Worm (Caenorhabditis elegans) whole organism, mixed stage, embryonic: ENCODE data around the gene K10C8.4.

Source experiments
- M03D4.4 ChIP-seq: sonication (generic microtip); optimal IDR thresholded peaks from 2 replicates; lab custom pipeline; 2017; ENCODE audit warnings: mild to moderate bottlenecking, missing genetic modification characterization, missing compliant biosample characterization
- bed-3 ChIP-seq: fragments of 200-800 bp; sonication (Bioruptor generic); optimal IDR thresholded peaks from 3 replicates; lab custom pipeline; 2018; ENCODE audit warnings: mild to moderate bottlenecking, missing genetic modification characterization, moderate library complexity, missing compliant biosample characterization
- ceh-39 ChIP-seq: fragments of 150-350 bp; optimal IDR thresholded peaks from 2 replicates; lab custom pipeline; 2014; ENCODE audit warnings: missing biosample characterization, missing genetic modification characterization
- ceh-83 ChIP-seq: fragments of 200-800 bp; sonication (Bioruptor generic); optimal IDR thresholded peaks from 2 replicates; lab custom pipeline; 2018; ENCODE audit warnings: mild to moderate bottlenecking, missing genetic modification characterization, missing compliant biosample characterization
- ces-1 ChIP-seq: fragments of 150-350 bp; optimal IDR thresholded peaks from 2 replicates; lab custom pipeline; 2014; ENCODE audit warnings: missing biosample characterization, missing genetic modification reagents, missing genetic modification characterization
- drap-1 ChIP-seq: fragments of 200-800 bp; sonication (Bioruptor generic); optimal IDR thresholded peaks from 3 replicates; lab custom pipeline; 2018; ENCODE audit warnings: mild to moderate bottlenecking, missing genetic modification characterization, missing compliant biosample characterization
- elt-1 ChIP-seq: sonication (generic microtip); optimal IDR thresholded peaks from 2 replicates; lab custom pipeline; 2017; ENCODE audit warnings: missing genetic modification characterization, mild to moderate bottlenecking, missing compliant biosample characterization, antibody characterized with exemption, moderate library complexity, borderline replicate concordance; ENCODE audit not compliant: insufficient read depth
- elt-3 ChIP-seq: fragments of 150-350 bp; optimal IDR thresholded peaks from 2 replicates; lab custom pipeline; 2014; ENCODE audit warnings: missing biosample characterization, missing genetic modification characterization
- flh-1 ChIP-seq: fragments of 200-800 bp; sonication (Bioruptor generic); optimal IDR thresholded peaks from 2 replicates; lab custom pipeline; 2018; ENCODE audit warnings: mild to moderate bottlenecking, missing genetic modification characterization, moderate library complexity, missing compliant biosample characterization
- ham-2 ChIP-seq: fragments of 200-800 bp; sonication (Bioruptor generic); optimal IDR thresholded peaks from 2 replicates; lab custom pipeline; 2018; ENCODE audit warnings: mild to moderate bottlenecking, missing genetic modification characterization, missing compliant biosample characterization
- hlh-1 ChIP-seq: fragments of 150-350 bp; optimal IDR thresholded peaks from 2 replicates; lab custom pipeline; 2014; ENCODE audit warnings: missing biosample characterization, missing genetic modification reagents, missing genetic modification characterization
- lin-13 ChIP-seq: fragments of 150-350 bp; optimal IDR thresholded peaks from 2 replicates; lab custom pipeline; 2014; ENCODE audit warnings: missing biosample characterization, missing genetic modification characterization
- lin-32 ChIP-seq: fragments of 200-800 bp; sonication (Bioruptor generic); optimal IDR thresholded peaks from 2 replicates; lab custom pipeline; 2018; ENCODE audit warnings: mild to moderate bottlenecking, missing genetic modification characterization, missing compliant biosample characterization
- mab-5 ChIP-seq: fragments of 150-350 bp; optimal IDR thresholded peaks from 2 replicates; lab custom pipeline; 2014; ENCODE audit warnings: missing biosample characterization, missing genetic modification characterization
- mls-2 ChIP-seq: sonication (generic microtip); optimal IDR thresholded peaks from 2 replicates; lab custom pipeline; 2016; ENCODE audit warnings: mild to moderate bottlenecking, missing genetic modification characterization, moderate library complexity, missing compliant biosample characterization
- nhr-2 ChIP-seq: fragments of 150-350 bp; optimal IDR thresholded peaks from 2 replicates; lab custom pipeline; 2014; ENCODE audit warnings: missing biosample characterization, missing genetic modification characterization
- nhr-237 ChIP-seq: fragments of 150-350 bp; optimal IDR thresholded peaks from 2 replicates; lab custom pipeline; 2014; ENCODE audit warnings: missing biosample characterization, missing genetic modification characterization
- nhr-28 ChIP-seq: fragments of 150-350 bp; optimal IDR thresholded peaks from 2 replicates; lab custom pipeline; 2014; ENCODE audit warnings: missing biosample characterization, missing genetic modification characterization
- nhr-76 ChIP-seq: sonication (generic microtip); optimal IDR thresholded peaks from 2 replicates; lab custom pipeline; 2017; ENCODE audit warnings: missing biosample characterization, missing genetic modification characterization
- pha-4 ChIP-seq: fragments of 150-350 bp; optimal IDR thresholded peaks from 2 replicates; lab custom pipeline; 2018; ENCODE audit warnings: missing biosample characterization, missing genetic modification reagents, missing genetic modification characterization
- sem-2 ChIP-seq: fragments of 200-800 bp; sonication (Bioruptor generic); optimal IDR thresholded peaks from 2 replicates; lab custom pipeline; 2018; ENCODE audit warnings: mild to moderate bottlenecking, missing genetic modification characterization, missing compliant biosample characterization
- snpc-4 ChIP-seq: fragments of 150-350 bp; optimal IDR thresholded peaks from 2 replicates; lab custom pipeline; 2014; ENCODE audit warnings: missing biosample characterization, missing genetic modification characterization
- sptf-1 ChIP-seq: sonication (generic microtip); optimal IDR thresholded peaks from 2 replicates; lab custom pipeline; 2017; ENCODE audit warnings: mild to moderate bottlenecking, missing genetic modification characterization, moderate library complexity, missing compliant biosample characterization
- tbx-8 ChIP-seq: fragments of 200-800 bp; sonication (Bioruptor generic); optimal IDR thresholded peaks from 2 replicates; lab custom pipeline; 2018; ENCODE audit warnings: mild to moderate bottlenecking, missing genetic modification characterization, moderate library complexity, missing compliant biosample characterization
- unc-120 ChIP-seq: sonication (generic microtip); optimal IDR thresholded peaks from 2 replicates; lab custom pipeline; 2017; ENCODE audit warnings: missing genetic modification characterization, missing compliant biosample characterization; ENCODE audit not compliant: poor library complexity, severe bottlenecking
- unc-39 ChIP-seq: fragments of 150-350 bp; optimal IDR thresholded peaks from 2 replicates; lab custom pipeline; 2014; ENCODE audit warnings: missing biosample characterization, missing genetic modification characterization
- unc-62 ChIP-seq: fragments of 150-350 bp; optimal IDR thresholded peaks from 2 replicates; lab custom pipeline; 2014; ENCODE audit warnings: missing biosample characterization, missing genetic modification reagents, missing genetic modification characterization
- zip-8 ChIP-seq: fragments of 150-350 bp; optimal IDR thresholded peaks from 2 replicates; lab custom pipeline; 2014; ENCODE audit warnings: missing biosample characterization, missing genetic modification characterization
- ztf-11 ChIP-seq: fragments of 150-350 bp; optimal IDR thresholded peaks from 2 replicates; lab custom pipeline; 2014; ENCODE audit warnings: missing biosample characterization, missing genetic modification characterization

The K10C8.4 gene

DNA sequence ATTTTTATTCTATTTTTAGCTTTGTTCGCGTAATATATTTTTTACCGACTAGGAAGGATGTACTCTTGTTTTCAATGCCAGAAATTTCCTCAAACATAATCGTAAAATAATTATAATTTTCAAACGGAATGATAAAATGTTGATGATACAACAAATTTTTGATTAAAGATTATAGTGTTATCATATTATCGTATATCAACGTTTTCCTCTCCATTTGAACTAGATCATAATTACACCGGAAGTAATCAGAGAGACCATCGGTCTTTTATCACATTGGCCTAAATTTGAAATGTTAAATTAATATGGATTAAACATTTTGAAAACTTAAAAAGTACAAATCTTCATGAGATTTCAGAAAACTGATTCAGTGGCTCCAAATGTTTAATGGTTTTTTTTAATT is 36.7 kb downstream of the K10C8.4 start:
- no peak for TF ChIP-seq tbx-8 (GFP tag; lab: Kevin White, UChicago)
- no peak for TF ChIP-seq ztf-11 (tag; lab: Kevin White, UChicago)
- no peak for TF ChIP-seq bed-3
- TF ChIP-seq hlh-1, result no peak
- no peak for TF ChIP-seq nhr-76
- no peak for TF ChIP-seq unc-120 (tag; lab: Kevin White, UChicago)
- no peak for TF ChIP-seq nhr-237 (tag; lab: Kevin White, UChicago)

DNA sequence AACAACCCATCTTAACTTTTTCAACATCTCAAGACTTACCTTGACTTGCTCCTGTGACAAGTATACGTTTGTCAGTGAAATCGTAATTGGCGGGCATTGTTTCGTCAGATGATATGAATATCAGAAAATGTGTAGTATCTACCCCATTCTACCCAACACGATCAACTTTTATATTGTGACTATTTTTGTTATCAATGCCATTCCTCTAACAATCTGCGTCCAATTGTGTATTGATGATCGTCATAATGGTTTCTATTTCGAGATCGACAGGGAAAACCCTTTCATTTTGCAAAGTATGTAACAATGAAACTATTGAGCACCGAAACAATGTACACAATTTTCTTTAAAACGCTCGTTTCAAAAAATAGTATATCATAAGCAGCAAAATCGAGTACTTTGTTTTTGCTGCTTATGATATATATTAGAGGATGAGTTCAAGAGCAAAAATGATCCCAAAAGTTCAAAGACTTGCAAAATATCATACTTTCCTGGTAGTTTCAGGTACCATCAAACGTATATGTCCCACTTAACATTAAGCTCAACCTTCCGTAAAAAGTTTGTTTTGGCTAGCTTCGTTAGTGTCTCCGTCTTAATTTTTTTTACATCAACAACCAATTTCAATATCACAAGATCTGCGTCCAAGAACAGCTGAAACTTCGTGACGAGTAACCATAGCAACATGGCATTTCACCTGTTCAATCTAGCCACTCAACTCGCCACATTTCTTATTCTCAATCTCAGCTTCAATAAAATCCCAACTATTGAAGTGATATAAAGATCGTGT is 37.6 kb downstream of the K10C8.4 start, which contains the start of the genes dhs-21 and xbx-9:
dhs-21 (minus strand) TSS at position 181 of the 784 bp plus-strand sequence.
xbx-9 (plus strand) TSS at position 734 of the 784 bp plus-strand sequence.
- TF ChIP-seq sem-2 (no peak), nhr-2 (tag; lab: Kevin White, UChicago) (no peak), drap-1 (GFP tag; lab: Kevin White, UChicago) (no peak), sptf-1 (tag; lab: Kevin White, UChicago) (no peak), unc-39 (tag; lab: Kevin White, UChicago) (no peak), unc-120 (tag; lab: Kevin White, UChicago) (no peak)

DNA sequence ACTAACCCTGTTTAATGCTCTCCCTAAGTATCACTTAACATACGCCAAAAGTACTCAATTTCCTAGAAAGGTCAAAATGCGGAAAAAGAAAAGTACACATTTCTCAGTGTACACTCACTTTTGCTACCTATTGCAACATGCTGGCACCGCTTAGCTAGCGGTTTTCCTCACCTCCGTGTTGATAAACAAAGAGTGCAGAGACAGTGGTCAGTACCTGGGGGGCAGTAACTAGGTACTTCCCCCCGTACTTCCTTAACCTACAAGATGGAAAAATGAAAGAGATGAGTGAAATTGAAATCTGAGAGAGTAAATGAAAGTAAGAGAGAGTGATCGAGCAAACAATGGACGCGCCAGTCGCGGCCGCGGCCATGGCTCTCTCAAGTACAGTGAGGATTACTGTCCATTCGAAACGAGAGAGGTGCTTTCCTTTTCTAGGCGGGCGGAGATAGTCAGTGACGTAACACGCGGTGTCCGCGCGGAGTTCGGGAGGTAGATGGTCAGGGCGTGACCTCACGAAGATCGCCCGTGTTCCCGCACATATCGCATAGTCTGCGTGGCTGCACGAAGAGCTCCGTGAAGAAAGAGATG is 40.2 kb downstream of the K10C8.4 start, which contains the start of gene cky-1:
cky-1 (plus strand) TSS at position 538 of the 588 bp plus-strand sequence.
- no peak for TF ChIP-seq tbx-8 (GFP tag; lab: Kevin White, UChicago)
- TF ChIP-seq lin-32 (GFP tag; lab: Kevin White, UChicago), result no peak
- TF ChIP-seq snpc-4 (tag; lab: Kevin White, UChicago), result no peak
- TF ChIP-seq mab-5 (tag; lab: Kevin White, UChicago), result no peak
- TF ChIP-seq ham-2 (GFP tag; lab: Kevin White, UChicago), result peak; percentile 26
- peak; percentile 32 for TF ChIP-seq zip-8
- no peak for TF ChIP-seq flh-1 (GFP tag; lab: Kevin White, UChicago)
- TF ChIP-seq elt-3 (tag; lab: Kevin White, UChicago), result no peak
- no peak for TF ChIP-seq mls-2 (tag; lab: Kevin White, UChicago)
- no peak for TF ChIP-seq ceh-39

DNA sequence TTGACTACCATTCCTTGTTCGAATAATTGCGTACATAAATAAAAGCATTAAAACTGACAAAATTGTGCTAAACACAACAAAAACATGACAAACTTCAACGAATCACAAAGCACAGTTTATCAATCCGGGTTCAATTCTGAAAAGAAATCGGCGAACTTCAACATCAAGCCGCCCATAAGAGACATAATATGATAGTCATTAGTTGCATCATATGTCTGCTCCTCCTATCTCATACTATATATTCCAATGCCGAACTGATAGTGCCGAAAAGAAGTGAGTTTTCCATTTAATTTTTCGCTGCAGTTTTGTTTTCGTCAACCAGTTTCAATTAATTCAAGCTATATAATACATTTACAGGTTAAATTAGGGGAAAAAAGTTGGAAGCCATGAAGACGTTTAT is 45.6 kb downstream of the K10C8.4 start, which contains the start of gene hrg-7:
hrg-7 (plus strand) TSS at position 358 of the 400 bp plus-strand sequence.
- TF ChIP-seq elt-3 (tag; lab: Kevin White, UChicago) (no peak), unc-62 (GFP tag; lab: Kevin White, UChicago) (no peak), nhr-76 (no peak), unc-120 (tag; lab: Kevin White, UChicago) (no peak), ztf-11 (tag; lab: Kevin White, UChicago) (no peak), lin-32 (GFP tag; lab: Kevin White, UChicago) (no peak), nhr-237 (tag; lab: Kevin White, UChicago) (no peak), ceh-39 (no peak), ceh-83 (GFP tag; lab: Kevin White, UChicago) (no peak), bed-3 (no peak), flh-1 (GFP tag; lab: Kevin White, UChicago) (no peak), ces-1 (GFP tag; lab: Kevin White, UChicago) (no peak), nhr-2 (tag; lab: Kevin White, UChicago) (no peak), lin-13 (tag; lab: Kevin White, UChicago) (no peak), mls-2 (tag; lab: Kevin White, UChicago) (no peak), sptf-1 (tag; lab: Kevin White, UChicago) (no peak)

DNA sequence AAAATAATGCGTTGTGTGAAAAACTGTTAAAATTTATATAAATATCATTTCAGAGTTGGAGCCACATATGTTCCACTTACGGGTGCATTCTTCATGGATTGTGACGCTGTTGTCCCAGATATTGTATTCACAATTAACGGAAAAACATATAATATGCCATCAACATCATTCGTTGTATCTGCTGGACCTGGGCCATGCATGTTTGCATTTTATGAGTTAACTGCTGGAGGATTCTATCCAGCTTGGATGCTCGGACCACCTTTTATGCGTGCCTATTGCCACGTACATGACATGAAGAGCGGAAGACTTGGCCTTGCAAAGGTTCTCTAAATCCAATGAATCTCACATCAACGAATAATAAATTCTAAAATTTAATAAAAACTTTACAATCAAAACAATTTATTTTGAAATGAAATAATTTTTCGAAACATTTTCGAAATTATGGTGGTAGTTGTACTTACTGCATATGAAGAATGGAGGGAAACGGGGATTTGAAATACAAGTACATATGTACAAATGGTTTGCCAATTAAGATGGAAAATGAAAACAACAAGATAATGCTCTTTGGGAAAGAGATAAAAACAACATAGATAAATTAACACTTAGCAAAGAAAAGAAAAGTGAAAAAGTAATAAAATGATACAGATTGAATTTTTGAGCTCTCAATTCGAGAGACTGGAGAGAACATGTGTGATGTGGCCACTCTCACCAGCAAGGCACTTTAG is 47.9 kb downstream of the K10C8.4 start:
- TF ChIP-seq sem-2 (no peak), flh-1 (GFP tag; lab: Kevin White, UChicago) (no peak)

DNA sequence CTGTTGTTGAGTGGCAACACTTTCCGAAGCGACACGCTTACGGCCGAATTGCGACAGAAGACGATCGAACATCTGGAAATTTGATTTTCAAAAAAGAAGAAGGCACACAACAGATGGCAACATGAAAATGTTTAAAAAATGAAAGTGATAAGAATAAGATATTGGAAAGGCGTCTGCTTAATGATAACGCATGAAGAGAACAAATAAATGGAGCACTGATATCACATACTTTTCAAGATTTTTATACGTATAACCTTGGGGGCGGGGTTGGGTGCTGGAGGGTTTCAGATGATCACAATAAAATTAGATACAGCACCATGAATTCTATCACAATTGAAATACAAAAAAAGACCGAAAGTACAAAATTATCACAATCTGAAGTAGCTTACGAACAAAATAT is 48.9 kb downstream of the K10C8.4 start, which contains the start of gene C15C8.7:
C15C8.7 (minus strand) TSS at position 72 of the 400 bp plus-strand sequence.
- no peak for TF ChIP-seq elt-1
- no peak for TF ChIP-seq tbx-8 (GFP tag; lab: Kevin White, UChicago)
- no peak for TF ChIP-seq ces-1 (GFP tag; lab: Kevin White, UChicago)
- TF ChIP-seq ham-2 (GFP tag; lab: Kevin White, UChicago), result no peak
- no peak for TF ChIP-seq nhr-28 (tag; lab: Kevin White, UChicago)
- no peak for TF ChIP-seq nhr-76
- TF ChIP-seq unc-62 (GFP tag; lab: Kevin White, UChicago), result no peak
- TF ChIP-seq sptf-1 (tag; lab: Kevin White, UChicago), result no peak
- no peak for TF ChIP-seq M03D4.4 (tag; lab: Kevin White, UChicago)
- no peak for TF ChIP-seq ceh-39
- TF ChIP-seq bed-3, result no peak
- no peak for TF ChIP-seq pha-4 (tag; lab: Kevin White, UChicago)
- TF ChIP-seq sem-2, result no peak
- TF ChIP-seq unc-120 (tag; lab: Kevin White, UChicago), result no peak
- TF ChIP-seq, all 35 proteins: peak for 0
